Worm (Caenorhabditis elegans): ENCODE data around the gene sde-2.

DNA sequence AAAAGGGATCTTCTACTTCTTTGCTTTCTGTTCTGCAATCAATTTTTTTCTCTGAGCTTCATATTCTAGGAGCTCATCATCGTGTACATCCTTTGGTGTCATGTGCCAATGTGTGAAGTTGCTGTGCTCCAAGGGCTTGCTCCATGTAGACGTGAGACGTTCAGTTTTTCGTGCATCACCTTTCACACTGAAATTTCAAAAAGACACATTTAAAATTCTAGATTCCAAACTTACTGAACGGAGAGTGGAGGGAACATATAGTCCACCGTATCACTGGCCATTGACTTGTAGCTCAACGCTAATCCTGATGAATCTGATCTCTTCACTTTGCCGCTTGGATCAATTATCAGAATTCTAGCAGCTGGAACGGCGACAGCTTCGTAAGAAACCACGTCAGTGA, 23.4 kb downstream of the sde-2 start:
- TF ChIP-seq ceh-16 (tag; optimal IDR thresholded peaks at IDR 0.05) = no peak
- no peak for TF ChIP-seq nhr-25 (tag; optimal IDR thresholded peaks at IDR 0.05)
